Worm (Caenorhabditis elegans) whole organism, L4/young adult: ENCODE measurements around the gene ubc-24.

Experiments
- W03F9.2 ChIP-seq: fragments of 150-350 bp; optimal IDR thresholded peaks from 2 replicates; lab custom pipeline; 2014; ENCODE audit warnings: missing biosample characterization, missing genetic modification characterization
- dao-5 ChIP-seq: sonication (generic microtip); optimal IDR thresholded peaks from 2 replicates; lab custom pipeline; 2016; ENCODE audit warnings: missing genotype, missing genetic modification characterization, moderate library complexity, missing compliant biosample characterization
- him-1 ChIP-seq: sonication (generic microtip); optimal IDR thresholded peaks from 2 replicates; lab custom pipeline; 2016; ENCODE audit warnings: missing genotype, missing genetic modification reagents, missing genetic modification characterization, missing compliant biosample characterization

ce11 chrII:8441519-8441918 is 36.1 kb downstream of the ubc-24 start:
- peak; percentile 86 for TF ChIP-seq dao-5
- no peak for TF ChIP-seq him-1 (tag; lab: Kevin White, UChicago)
- no peak for TF ChIP-seq W03F9.2 (tag; lab: Kevin White, UChicago)
